Worm (Caenorhabditis elegans): ENCODE results near the gene him-8.

ce11 chrIV:10570065-10570464, 8.4 kb downstream of the him-8 start:
- TF ChIP-seq nhr-12 (tag; optimal IDR thresholded peaks at IDR 0.05) (no peak), nhr-76 (tag; optimal IDR thresholded peaks at IDR 0.05) (no peak)

Measured in whole organism, mixed stage, embryonic.